Worm (Caenorhabditis elegans): ENCODE data around the gene nhr-18.

The nhr-18 gene

ce11 chrV:2274253-2274892 lies 47.4 kb downstream of the nhr-18 start, which contains the start of the genes Y5H2A.4 and abu-4:
Gene Y5H2A.4, minus strand, starts transcription at chrV:2274353.
Gene abu-4, plus strand, starts transcription at chrV:2274842.
- TF ChIP-seq unc-62 (GFP tag; optimal IDR thresholded peaks at IDR 0.05 in 1 of 2) (peak in 1 of 2 experiments; percentile 86), unc-62 (tag; optimal IDR thresholded peaks at IDR 0.05) (no peak), unc-130 (GFP tag; optimal IDR thresholded peaks at IDR 0.05) (no peak)

ce11 chrV:2277260-2277659 lies 50.3 kb downstream of the nhr-18 start:
- TF ChIP-seq lsy-2 (tag; optimal IDR thresholded peaks at IDR 0.05): no peak
- no peak for TF ChIP-seq mep-1 (tag; optimal IDR thresholded peaks at IDR 0.05)
- TF ChIP-seq lin-13 (GFP tag; optimal IDR thresholded peaks at IDR 0.05): peak; percentile 26
- TF ChIP-seq lim-7 (GFP tag; IDR thresholded peaks at IDR 0.05): no peak
- TF ChIP-seq hlh-30 (tag; optimal IDR thresholded peaks at IDR 0.05; ENCODE audit: insufficient read depth): peak; percentile 34
- TF ChIP-seq Y48G9A.11 (GFP tag; IDR thresholded peaks at IDR 0.05): 0 out of 2 replicates have a peak, but pooled peaks have one; percentile 43
- no peak for TF ChIP-seq sdz-12 (GFP tag; optimal IDR thresholded peaks at IDR 0.05)
- no peak for TF ChIP-seq F10B5.3 (tag; optimal IDR thresholded peaks at IDR 0.05)
- TF ChIP-seq dve-1 (tag; optimal IDR thresholded peaks at IDR 0.05; ENCODE audit: insufficient read depth): peak; percentile 3
- no peak for TF ChIP-seq set-16 (GFP tag; IDR thresholded peaks at IDR 0.05)

ce11 chrV:2278052-2278451 lies 51.0 kb downstream of the nhr-18 start, which contains the start of gene nhr-59:
Gene nhr-59, minus strand, starts transcription at chrV:2278265.
- TF ChIP-seq nhr-102 (tag; optimal IDR thresholded peaks at IDR 0.05) (no peak), ceh-32 (tag; optimal IDR thresholded peaks at IDR 0.05; ENCODE audit: poor library complexity) (no peak), nhr-28 (tag; optimal IDR thresholded peaks at IDR 0.05) (peak; percentile 88), zip-2 (tag; optimal IDR thresholded peaks at IDR 0.05) (no peak), hlh-11 (tag; optimal IDR thresholded peaks at IDR 0.05) (peak; percentile 42), dmd-6 (GFP tag; IDR thresholded peaks at IDR 0.05) (peak; percentile 26; the same call in 1 of the 2 replicates), lim-7 (GFP tag; IDR thresholded peaks at IDR 0.05) (no peak), daf-12 (tag; optimal IDR thresholded peaks at IDR 0.05) (no peak), fkh-10 (GFP tag; optimal IDR thresholded peaks at IDR 0.05) (no peak), daf-19 (GFP tag; conservative IDR thresholded peaks at IDR 0.05) (no peak), R02D3.7 (tag; optimal IDR thresholded peaks at IDR 0.05) (no peak), dpl-1 (GFP tag; optimal IDR thresholded peaks at IDR 0.05) (no peak), nhr-77 (tag; optimal IDR thresholded peaks at IDR 0.05) (no peak), mdl-1 (tag; optimal IDR thresholded peaks at IDR 0.05) (peak in 1 of 2 experiments; percentile 9), aha-1 (tag) (peak; percentile 23), mep-1 (tag; optimal IDR thresholded peaks at IDR 0.05) (no peak), mes-2 (tag; optimal IDR thresholded peaks at IDR 0.05; ENCODE audit: poor library complexity, severe bottlenecking) (peak; percentile 7), saeg-2 (GFP tag; IDR thresholded peaks at IDR 0.05) (no peak), ZK337.2 (GFP tag; IDR thresholded peaks at IDR 0.05) (no peak), F44E2.7 (GFP tag; IDR thresholded peaks at IDR 0.05) (no peak), ceh-62 (tag; optimal IDR thresholded peaks at IDR 0.05) (no peak), hlh-30 (tag; optimal IDR thresholded peaks at IDR 0.05; ENCODE audit: insufficient read depth) (peak; percentile 81), pqm-1 (tag; optimal IDR thresholded peaks at IDR 0.05) (peak; percentile 17), nhr-25 (tag; optimal IDR thresholded peaks at IDR 0.05; ENCODE audit: borderline replicate concordance, insufficient read depth) (no peak), vab-7 (GFP tag; IDR thresholded peaks at IDR 0.05) (no peak)

- TF ChIP-seq unc-62 (GFP tag; optimal IDR thresholded peaks at IDR 0.05 in 1 of 2) (peak in 1 of 2 experiments; percentile 69), unc-62 (tag; optimal IDR thresholded peaks at IDR 0.05) (no peak), ceh-44 (GFP tag; IDR thresholded peaks at IDR 0.05) (no peak)
Observed at ce11 chrV:2278543-2278942, 51.5 kb downstream of the nhr-18 start, which contains the start of gene fbxa-137. Gene fbxa-137, plus strand, starts transcription at chrV:2278816.
